Worm (Caenorhabditis elegans): ENCODE results near the gene Y75B8A.37.

DNA sequence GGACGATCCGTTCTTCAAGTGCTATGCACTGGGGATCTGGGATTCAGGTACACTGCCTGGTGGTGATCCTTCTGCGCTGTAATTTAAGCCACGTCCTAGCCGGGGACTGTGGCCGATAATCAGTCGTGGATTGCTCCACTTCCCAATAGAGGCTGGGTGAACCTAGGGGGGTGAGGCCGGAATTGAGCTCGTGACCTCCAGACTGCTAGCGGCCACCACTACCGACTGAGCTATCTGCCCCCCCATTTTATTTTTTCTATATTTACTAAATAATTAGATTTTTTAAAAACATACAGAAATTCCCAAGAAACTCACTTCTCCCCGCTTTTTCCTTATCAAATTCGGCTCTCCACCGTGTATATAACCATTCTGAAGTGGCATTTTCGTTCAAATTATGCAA is 18.0 kb upstream of the Y75B8A.37 start:
- TF ChIP-seq ZK546.5 (tag; optimal IDR thresholded peaks at IDR 0.05) = no peak
- no peak for TF ChIP-seq C34F6.9 (tag; optimal IDR thresholded peaks at IDR 0.05)
- TF ChIP-seq ceh-82 (tag; optimal IDR thresholded peaks at IDR 0.05) = no peak

Data from whole organism, L2 larva.